Fruit fly (Drosophila melanogaster): Measurements from ENCODE around the gene Nepl13.
A peak's percentile ranks its signal among the peaks of the same experiment; 100 is the strongest.

Gene Nepl13

DNA sequence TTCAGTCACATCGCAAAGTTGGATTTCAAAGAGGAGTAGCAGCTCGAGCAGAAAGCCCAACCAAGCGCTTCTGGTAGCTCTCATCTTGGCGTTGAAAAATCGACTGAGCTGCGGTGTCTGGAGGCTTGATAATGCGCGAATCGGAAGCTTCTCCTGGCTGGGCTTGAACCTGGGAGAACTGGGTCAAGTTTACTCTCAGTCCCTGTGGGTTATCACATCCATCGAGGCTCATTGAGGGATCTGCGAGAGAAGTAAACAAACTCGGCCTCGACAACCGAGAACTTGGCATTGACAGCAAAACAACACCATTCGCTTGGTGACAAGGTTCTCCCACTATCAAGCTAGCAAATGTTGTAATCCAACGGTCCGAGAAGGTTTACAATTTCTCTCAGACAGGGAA is at the start of gene Nepl13:
Gene Nepl13, minus strand, starts transcription at position 89 of the 400 bp plus-strand sequence.
- TF ChIP-seq svp (GFP tag) (peak; percentile 97), Eip78C (GFP tag) (no peak)

DNA sequence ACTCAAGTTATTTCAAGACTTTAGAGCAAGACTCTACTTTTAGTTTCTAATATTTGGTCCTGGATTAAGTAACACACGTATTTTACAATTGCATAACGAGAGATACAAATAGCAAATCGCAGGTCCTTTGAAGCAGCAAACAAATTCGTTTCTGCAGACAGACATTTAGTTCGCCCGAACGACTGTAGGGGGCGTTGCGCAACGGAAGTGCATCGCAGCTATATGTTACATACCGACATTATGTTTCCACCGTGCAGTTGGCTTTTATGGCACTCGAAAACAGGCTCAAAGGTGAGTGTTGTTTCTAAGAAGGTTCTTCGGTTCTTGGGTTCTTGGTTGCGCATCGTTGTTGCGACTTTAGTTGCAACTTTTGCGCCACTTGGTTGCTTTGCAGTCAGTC is 49.4 kb upstream of the Nepl13 start:
- no peak for TF ChIP-seq cyc (GFP tag; optimal IDR thresholded peaks at IDR 0.05)
- no peak for TF ChIP-seq CG31627 (GFP tag; optimal IDR thresholded peaks at IDR 0.05)
- TF ChIP-seq CG11294 (GFP tag; IDR thresholded peaks at IDR 0.05): no peak
- TF ChIP-seq ss (GFP tag; optimal IDR thresholded peaks at IDR 0.05): no peak
- no peak for TF ChIP-seq CG1621 (tag; optimal IDR thresholded peaks at IDR 0.05)
- TF ChIP-seq svp (GFP tag): no peak
- TF ChIP-seq pdm3 (GFP tag; optimal IDR thresholded peaks at IDR 0.05): no peak
- no peak for TF ChIP-seq CG8319 (GFP tag; optimal IDR thresholded peaks at IDR 0.05)
- no peak for TF ChIP-seq Eip78C (GFP tag)
- no peak for TF ChIP-seq Smox (GFP tag; optimal IDR thresholded peaks at IDR 0.05)
- TF ChIP-seq Lpt (GFP tag; optimal IDR thresholded peaks at IDR 0.05): no peak
- no peak for TF ChIP-seq Blimp-1 (GFP tag; optimal IDR thresholded peaks at IDR 0.05)
- no peak for TF ChIP-seq Gug (GFP tag; IDR thresholded peaks at IDR 0.05)

DNA sequence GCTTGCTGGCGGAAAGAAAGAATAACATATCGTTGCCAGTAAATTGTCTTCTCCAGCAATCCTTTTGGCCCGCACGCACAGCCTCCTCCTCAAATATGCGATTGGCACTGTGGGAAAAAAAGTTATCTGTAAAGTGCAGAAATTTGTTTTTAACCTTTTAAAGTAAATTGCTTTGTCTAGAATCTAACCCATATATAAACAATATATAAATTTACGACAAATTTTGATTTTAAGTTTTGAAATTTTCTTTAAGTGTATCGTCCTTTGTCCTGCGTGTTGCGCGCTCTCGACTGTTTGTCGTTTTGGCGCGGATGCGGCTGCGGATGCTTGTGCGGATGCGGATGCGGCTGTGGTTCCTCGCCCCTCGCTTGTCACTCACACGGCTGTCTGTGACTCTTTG is 46.3 kb upstream of the Nepl13 start:
- TF ChIP-seq CG3919 (GFP tag; optimal IDR thresholded peaks at IDR 0.05) (peak; percentile 6), CG6163 (GFP tag; IDR thresholded peaks at IDR 0.05) (peak; percentile 45; the same call in 1 of the 3 replicates), CG10631 (GFP tag; optimal IDR thresholded peaks at IDR 0.05) (peak; percentile 2), Met (GFP tag; optimal IDR thresholded peaks at IDR 0.05) (no peak), CG15336 (GFP tag; IDR thresholded peaks at IDR 0.05) (no peak), esn (GFP tag; optimal IDR thresholded peaks at IDR 0.05) (no peak), CG8632 (GFP tag; optimal IDR thresholded peaks at IDR 0.05) (no peak), CG3032 (tag; optimal IDR thresholded peaks at IDR 0.05) (no peak), Ets96B (tag; optimal IDR thresholded peaks at IDR 0.05) (peak; percentile 21), CG10669 (GFP tag; optimal IDR thresholded peaks at IDR 0.05) (peak; percentile 0), CG4318 (GFP tag; optimal IDR thresholded peaks at IDR 0.05) (no peak), acj6 (GFP tag; optimal IDR thresholded peaks at IDR 0.05) (no peak), CG32006 (GFP tag; optimal IDR thresholded peaks at IDR 0.05) (peak; percentile 20), svp (GFP tag) (peak; percentile 63), Ets21C (GFP tag; optimal IDR thresholded peaks at IDR 0.05) (no peak), CG7368 (GFP tag; optimal IDR thresholded peaks at IDR 0.05) (no peak), Eip78C (GFP tag) (peak; percentile 61)

DNA sequence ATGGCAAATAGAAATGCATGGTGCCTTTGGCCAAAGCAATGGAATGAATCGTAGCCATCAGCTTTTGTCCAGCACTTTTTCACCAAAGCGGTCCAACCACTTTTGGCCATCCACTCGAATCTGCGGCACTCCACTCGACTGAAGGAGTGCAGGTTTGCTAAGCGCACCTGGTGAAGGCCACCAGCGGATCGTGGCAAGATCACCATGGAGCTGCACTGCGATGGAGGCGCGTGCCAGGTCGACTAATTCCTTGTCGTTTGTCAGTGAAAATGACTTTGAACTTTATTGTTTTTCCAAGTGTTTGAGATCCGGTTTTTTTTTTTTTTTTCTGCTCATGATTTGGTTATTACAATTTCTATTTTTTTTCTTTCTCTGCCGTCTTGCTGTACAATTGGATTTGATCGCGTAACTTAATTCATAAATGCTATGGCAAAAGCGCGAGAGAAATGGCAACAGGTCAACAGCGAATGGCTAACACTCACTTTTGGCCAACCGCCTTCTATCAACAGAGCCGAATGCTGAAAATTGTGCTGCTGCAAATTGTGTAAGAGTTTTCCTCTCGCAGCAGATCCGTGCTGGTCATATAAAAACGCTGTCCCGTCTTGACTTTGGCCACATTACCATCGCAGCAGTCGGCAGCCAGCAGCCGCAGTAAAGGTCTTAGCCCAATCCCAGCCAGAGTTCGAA is 42.9 kb upstream of the Nepl13 start, which contains the start of gene CG7031:
Gene CG7031, plus strand, starts transcription at position 637 of the 687 bp plus-strand sequence.
- TF ChIP-seq CG3919 (GFP tag; optimal IDR thresholded peaks at IDR 0.05) (no peak), fkh (GFP tag; optimal IDR thresholded peaks at IDR 0.05) (no peak), Eip78C (GFP tag) (peak; percentile 58), Lpt (GFP tag; optimal IDR thresholded peaks at IDR 0.05) (peak; percentile 7), CG32006 (GFP tag; optimal IDR thresholded peaks at IDR 0.05) (peak; percentile 15), CG6163 (GFP tag; IDR thresholded peaks at IDR 0.05) (0 out of 3 replicates have a peak, but pooled peaks have one; percentile 30), OdsH (GFP tag; optimal IDR thresholded peaks at IDR 0.05) (no peak), CG6792 (GFP tag; optimal IDR thresholded peaks at IDR 0.05) (no peak), spab (GFP tag; optimal IDR thresholded peaks at IDR 0.05) (no peak), Hr4 (GFP tag; optimal IDR thresholded peaks at IDR 0.05) (peak; percentile 51), Sox15 (GFP tag; optimal IDR thresholded peaks at IDR 0.05) (no peak), CG8632 (GFP tag; optimal IDR thresholded peaks at IDR 0.05) (no peak), Eip75B (GFP tag; optimal IDR thresholded peaks at IDR 0.05) (no peak), eg (GFP tag; IDR thresholded peaks at IDR 0.05) (peak; percentile 39; the same call in 1 of the 3 replicates), CG8119 (GFP tag; IDR thresholded peaks at IDR 0.05) (no peak)

All from whole organism, prepupa.